Worm (Caenorhabditis elegans) whole organism, L3 larva: ENCODE measurements around the gene fbxb-79.
"Not testable (repeated sequence)": the region's sequence is repeated elsewhere in the genome, so short reads cannot be mapped to it uniquely, and the experiment has no call there.

Experiments
- R02D3.7 ChIP-seq: fragments of 150-350 bp; optimal IDR thresholded peaks from 2 replicates; lab custom pipeline; 2014; ENCODE audit warnings: missing biosample characterization, missing genetic modification characterization
- ama-1 ChIP-seq: fragments of 150-350 bp; optimal IDR thresholded peaks from 2 replicates; lab custom pipeline; 2018
- ceh-28 ChIP-seq: fragments of 150-350 bp; optimal IDR thresholded peaks from 2 replicates; lab custom pipeline; 2014; ENCODE audit warnings: missing biosample characterization, missing genetic modification reagents, missing genetic modification characterization
- ceh-82 ChIP-seq: fragments of 150-350 bp; optimal IDR thresholded peaks from 2 replicates; lab custom pipeline; 2014; ENCODE audit warnings: missing biosample characterization, missing genetic modification characterization
- ceh-9 ChIP-seq: sonication (generic microtip); optimal IDR thresholded peaks from 2 replicates; lab custom pipeline; 2018; ENCODE audit warnings: missing biosample characterization, missing genetic modification characterization
- daf-12 ChIP-seq: fragments of 150-350 bp; optimal IDR thresholded peaks from 2 replicates; lab custom pipeline; 2014; ENCODE audit warnings: missing biosample characterization, missing genetic modification reagents, missing genetic modification characterization
- egl-27 ChIP-seq: sonication (generic microtip); optimal IDR thresholded peaks from 4 replicates; lab custom pipeline; 2017; ENCODE audit warnings: missing biosample characterization, missing genetic modification reagents, missing genetic modification characterization
- elt-1 ChIP-seq: fragments of 150-350 bp; optimal IDR thresholded peaks from 2 replicates; lab custom pipeline; 2014; ENCODE audit warnings: missing biosample characterization, missing genetic modification characterization
- elt-2 ChIP-seq: sonication (generic microtip); optimal IDR thresholded peaks from 2 replicates; lab custom pipeline; 2016; ENCODE audit warnings: missing genetic modification reagents, mild to moderate bottlenecking, missing genetic modification characterization, missing compliant biosample characterization
- fkh-10 ChIP-seq: sonication (generic microtip); optimal IDR thresholded peaks from 2 replicates; lab custom pipeline; 2017; ENCODE audit warnings: missing biosample characterization, missing genetic modification reagents, missing genetic modification characterization
- fkh-2 ChIP-seq: fragments of 150-350 bp; optimal IDR thresholded peaks from 2 replicates; lab custom pipeline; 2014; ENCODE audit warnings: missing biosample characterization, missing genetic modification reagents, missing genetic modification characterization
- fos-1 ChIP-seq: fragments of 150-350 bp; optimal IDR thresholded peaks from 2 replicates; lab custom pipeline; 2014; ENCODE audit warnings: missing biosample characterization, missing genetic modification characterization
- jun-1 ChIP-seq: fragments of 150-350 bp; optimal IDR thresholded peaks from 2 replicates; lab custom pipeline; 2014; ENCODE audit warnings: missing biosample characterization, missing genetic modification reagents, missing genetic modification characterization
- lin-15B ChIP-seq: fragments of 150-350 bp; optimal IDR thresholded peaks from 2 replicates; lab custom pipeline; 2014; ENCODE audit warnings: missing biosample characterization, missing genetic modification characterization
- lsy-12 ChIP-seq: sonication (generic microtip); optimal IDR thresholded peaks from 2 replicates; lab custom pipeline; 2016; ENCODE audit warnings: mild to moderate bottlenecking, missing genetic modification characterization, missing compliant biosample characterization
- mdl-1 ChIP-seq: fragments of 150-350 bp; optimal IDR thresholded peaks from 2 replicates; lab custom pipeline; 2014; ENCODE audit warnings: missing biosample characterization, missing genetic modification characterization
- nfya-1 ChIP-seq: sonication (generic microtip); optimal IDR thresholded peaks from 2 replicates; lab custom pipeline; 2017; ENCODE audit warnings: missing genetic modification characterization, mild to moderate bottlenecking, missing compliant biosample characterization, antibody characterized with exemption, moderate library complexity; ENCODE audit not compliant: insufficient read depth
- nhr-11 ChIP-seq: fragments of 150-350 bp; optimal IDR thresholded peaks from 2 replicates; lab custom pipeline; 2014; ENCODE audit warnings: missing biosample characterization, missing genetic modification characterization
- nhr-12 ChIP-seq: fragments of 150-350 bp; optimal IDR thresholded peaks from 2 replicates; lab custom pipeline; 2014; ENCODE audit warnings: missing biosample characterization, missing genetic modification characterization
- nhr-23 ChIP-seq: fragments of 150-350 bp; optimal IDR thresholded peaks from 2 replicates; lab custom pipeline; 2014; ENCODE audit warnings: missing biosample characterization, missing genetic modification reagents, missing genetic modification characterization
- nhr-237 ChIP-seq: fragments of 150-350 bp; optimal IDR thresholded peaks from 2 replicates; lab custom pipeline; 2014; ENCODE audit warnings: missing biosample characterization, missing genetic modification characterization
- nhr-25 ChIP-seq: sonication (generic microtip); optimal IDR thresholded peaks from 2 replicates; lab custom pipeline; 2017; ENCODE audit warnings: missing biosample characterization, missing genetic modification characterization
- nhr-28 ChIP-seq: fragments of 150-350 bp; optimal IDR thresholded peaks from 2 replicates; lab custom pipeline; 2014; ENCODE audit warnings: missing biosample characterization, missing genetic modification characterization
- nhr-67 ChIP-seq: fragments of 150-350 bp; optimal IDR thresholded peaks from 2 replicates; lab custom pipeline; 2014; ENCODE audit warnings: missing biosample characterization, missing genetic modification characterization
- nhr-76 ChIP-seq: fragments of 150-350 bp; sonication (generic microtip); optimal IDR thresholded peaks from 5 replicates; lab custom pipeline; 2014; ENCODE audit warnings: missing biosample characterization, missing genetic modification characterization
- pqm-1 ChIP-seq: fragments of 150-350 bp; optimal IDR thresholded peaks from 2 replicates; lab custom pipeline; 2017; ENCODE audit warnings: missing biosample characterization, missing genetic modification characterization, inconsistent platforms
- sea-2 ChIP-seq: fragments of 150-350 bp; sonication (generic microtip); optimal IDR thresholded peaks from 4 replicates; lab custom pipeline; 2014; ENCODE audit warnings: missing biosample characterization, missing genetic modification reagents, missing genetic modification characterization
- skn-1 ChIP-seq: fragments of 150-350 bp; optimal IDR thresholded peaks from 2 replicates; lab custom pipeline; 2014; ENCODE audit warnings: missing biosample characterization, missing genetic modification characterization
- snpc-4 ChIP-seq: fragments of 150-350 bp; optimal IDR thresholded peaks from 2 replicates; lab custom pipeline; 2014; ENCODE audit warnings: missing biosample characterization, missing genetic modification characterization
- tbx-2 ChIP-seq: sonication (generic microtip); optimal IDR thresholded peaks from 2 replicates; lab custom pipeline; 2016; ENCODE audit warnings: mild to moderate bottlenecking, missing genetic modification characterization, missing compliant biosample characterization
- unc-62 ChIP-seq: fragments of 150-350 bp; sonication (generic microtip); optimal IDR thresholded peaks from 4 replicates; lab custom pipeline; 2014; ENCODE audit warnings: missing biosample characterization, missing genetic modification reagents, missing genetic modification characterization
- zag-1 ChIP-seq: fragments of 150-350 bp; optimal IDR thresholded peaks from 2 replicates; lab custom pipeline; 2014; ENCODE audit warnings: missing biosample characterization, missing genetic modification characterization
- ztf-11 ChIP-seq: fragments of 150-350 bp; optimal IDR thresholded peaks from 2 replicates; lab custom pipeline; 2014; ENCODE audit warnings: missing biosample characterization, missing genetic modification characterization
- ztf-4 ChIP-seq: fragments of 150-350 bp; optimal IDR thresholded peaks from 2 replicates; lab custom pipeline; 2014; ENCODE audit warnings: missing biosample characterization, missing genetic modification characterization

The fbxb-79 gene

ce11 chrIV:11212978-11213377 lies 23.7 kb upstream of the fbxb-79 start:
- TF ChIP-seq nhr-237 (tag; lab: Kevin White, UChicago): no peak
- no peak for TF ChIP-seq snpc-4 (tag; lab: Kevin White, UChicago)
- TF ChIP-seq ztf-4 (tag; lab: Kevin White, UChicago): no peak
- no peak for TF ChIP-seq egl-27 (tag; lab: Kevin White, UChicago)
- TF ChIP-seq fkh-10 (GFP tag; lab: Kevin White, UChicago): no peak
- TF ChIP-seq zag-1 (tag; lab: Kevin White, UChicago): no peak
- no peak for TF ChIP-seq nhr-67 (tag; lab: Kevin White, UChicago)
- no peak for TF ChIP-seq pqm-1
- TF ChIP-seq tbx-2 (tag; lab: Kevin White, UChicago): no peak
- TF ChIP-seq, all 47 proteins: peak for 0

- no peak for TF ChIP-seq nhr-11
- TF ChIP-seq unc-62 (GFP tag; lab: Kevin White, UChicago): peak; percentile 25
- TF ChIP-seq nhr-23 (tag; lab: Kevin White, UChicago): peak; percentile 15
- TF ChIP-seq nfya-1 (tag; lab: Kevin White, UChicago): no peak
- no peak for TF ChIP-seq tbx-2 (tag; lab: Kevin White, UChicago)
- TF ChIP-seq nhr-28: no peak
- TF ChIP-seq elt-1 (tag; lab: Kevin White, UChicago): peak; percentile 96
- peak; percentile 54 for TF ChIP-seq nhr-25 (tag; lab: Kevin White, UChicago)
- TF ChIP-seq elt-2: peak; percentile 86
- TF ChIP-seq egl-27 (tag; lab: Kevin White, UChicago): no peak
- TF ChIP-seq ceh-28: peak; percentile 29
- TF ChIP-seq pqm-1: peak; percentile 18
- TF ChIP-seq, all 47 proteins: peak for 7
Measured at ce11 chrIV:11211547-11211946, 22.2 kb upstream of the fbxb-79 start.

- TF ChIP-seq pqm-1: no peak
- TF ChIP-seq daf-12 (tag; lab: Kevin White, UChicago): no peak
- TF ChIP-seq nhr-25 (tag; lab: Kevin White, UChicago): no peak
- peak; percentile 21 for TF ChIP-seq nfya-1 (tag; lab: Kevin White, UChicago)
- TF ChIP-seq lin-15B (tag; lab: Kevin White, UChicago): peak; percentile 44
- no peak for TF ChIP-seq zag-1 (tag; lab: Kevin White, UChicago)
- no peak for TF ChIP-seq ceh-82 (tag; lab: Kevin White, UChicago)
- TF ChIP-seq nhr-12: no peak
- no peak for TF ChIP-seq sea-2 (GFP tag; lab: Kevin White, UChicago)
- no peak for TF ChIP-seq R02D3.7 (tag; lab: Kevin White, UChicago)
- no peak for TF ChIP-seq nhr-23 (tag; lab: Kevin White, UChicago)
- TF ChIP-seq, all 47 proteins: peak for 2
Measured at ce11 chrIV:11210781-11211256, 21.5 kb upstream of the fbxb-79 start, which contains the start of gene adk-1. adk-1 (minus strand) TSS chrIV:11210831.

ce11 chrIV:11207186-11207585 lies 17.9 kb upstream of the fbxb-79 start, which contains the start of gene R07H5.9:
R07H5.9 (plus strand) TSS chrIV:11207486.
- TF ChIP-seq fos-1 (tag; lab: Kevin White, UChicago) (no peak), zag-1 (tag; lab: Kevin White, UChicago) (no peak), nhr-76 (tag; lab: Kevin White, UChicago) (no peak), unc-62 (GFP tag; lab: Kevin White, UChicago) (no peak), skn-1 (tag; lab: Kevin White, UChicago) (no peak), ceh-9 (tag; lab: Kevin White, UChicago) (no peak), jun-1 (no peak), ztf-11 (tag; lab: Kevin White, UChicago) (no peak), daf-12 (tag; lab: Kevin White, UChicago) (no peak), nhr-11 (no peak), snpc-4 (tag; lab: Kevin White, UChicago) (no peak), lin-15B (tag; lab: Kevin White, UChicago) (no peak), lsy-12 (tag; lab: Kevin White, UChicago) (no peak), nhr-237 (tag; lab: Kevin White, UChicago) (no peak), elt-1 (tag; lab: Kevin White, UChicago) (no peak), mdl-1 (no peak), ama-1 (lab: Kevin White, UChicago) (no peak), nhr-67 (tag; lab: Kevin White, UChicago) (no peak), sea-2 (GFP tag; lab: Kevin White, UChicago) (no peak)

- not testable (repeated sequence) for TF ChIP-seq ztf-11 (tag; lab: Kevin White, UChicago); jun-1; fkh-2
Measured at ce11 chrIV:11202389-11202788, 13.1 kb upstream of the fbxb-79 start, which contains the start of gene R07H5.11. R07H5.11 (plus strand) TSS chrIV:11202768.
